Worm (Caenorhabditis elegans): ENCODE data around the gene Y53G8AM.4.

DNA sequence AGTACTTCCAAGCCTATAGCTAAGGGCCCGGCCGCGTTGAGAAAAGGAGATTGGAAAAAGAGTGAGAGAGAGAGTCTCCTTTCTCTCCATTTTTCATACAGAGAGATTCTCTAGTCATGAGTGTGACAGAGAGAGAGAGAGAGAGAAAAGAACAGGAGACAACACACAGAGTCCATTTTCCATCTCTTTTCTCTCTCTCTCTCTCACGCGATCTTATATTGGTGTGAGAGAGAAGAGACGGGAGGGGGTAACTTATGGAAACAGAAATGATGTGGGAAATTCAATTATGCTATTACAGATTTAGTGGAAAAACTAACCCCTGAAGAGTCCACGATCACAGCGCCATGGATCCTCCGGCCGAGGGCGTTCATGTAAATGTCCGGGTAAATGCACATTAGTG is 17.7 kb upstream of the Y53G8AM.4 start:
- no peak for TF ChIP-seq nhr-25 (tag; optimal IDR thresholded peaks at IDR 0.05; ENCODE audit: borderline replicate concordance, insufficient read depth)
- no peak for TF ChIP-seq snpc-4 (tag; optimal IDR thresholded peaks at IDR 0.05)
- no peak for TF ChIP-seq nhr-42 (GFP tag; IDR thresholded peaks at IDR 0.05)
- no peak for TF ChIP-seq ceh-82 (tag; optimal IDR thresholded peaks at IDR 0.05)
- TF ChIP-seq nhr-11 (tag; optimal IDR thresholded peaks at IDR 0.05): peak; percentile 28
- no peak for TF ChIP-seq fkh-10 (GFP tag; optimal IDR thresholded peaks at IDR 0.05)
- TF ChIP-seq ctbp-1 (GFP tag; IDR thresholded peaks at IDR 0.05): no peak

Measured in whole organism, L4 larva.